Worm (Caenorhabditis elegans) whole organism, L3 larva: ENCODE data around the gene art-1.

Experiments used
- daf-12 ChIP-seq: fragments of 150-350 bp; optimal IDR thresholded peaks from 2 replicates; lab custom pipeline; 2014; ENCODE audit warnings: missing biosample characterization, missing genetic modification reagents, missing genetic modification characterization
- hmg-11 ChIP-seq: sonication (generic microtip); optimal IDR thresholded peaks from 2 replicates; lab custom pipeline; 2016; ENCODE audit warnings: missing genetic modification characterization, missing compliant biosample characterization
- pha-4 ChIP-seq: fragments of 150-350 bp; optimal IDR thresholded peaks from 2 replicates; lab custom pipeline; 2014; ENCODE audit warnings: missing biosample characterization, missing genetic modification reagents, missing genetic modification characterization

DNA sequence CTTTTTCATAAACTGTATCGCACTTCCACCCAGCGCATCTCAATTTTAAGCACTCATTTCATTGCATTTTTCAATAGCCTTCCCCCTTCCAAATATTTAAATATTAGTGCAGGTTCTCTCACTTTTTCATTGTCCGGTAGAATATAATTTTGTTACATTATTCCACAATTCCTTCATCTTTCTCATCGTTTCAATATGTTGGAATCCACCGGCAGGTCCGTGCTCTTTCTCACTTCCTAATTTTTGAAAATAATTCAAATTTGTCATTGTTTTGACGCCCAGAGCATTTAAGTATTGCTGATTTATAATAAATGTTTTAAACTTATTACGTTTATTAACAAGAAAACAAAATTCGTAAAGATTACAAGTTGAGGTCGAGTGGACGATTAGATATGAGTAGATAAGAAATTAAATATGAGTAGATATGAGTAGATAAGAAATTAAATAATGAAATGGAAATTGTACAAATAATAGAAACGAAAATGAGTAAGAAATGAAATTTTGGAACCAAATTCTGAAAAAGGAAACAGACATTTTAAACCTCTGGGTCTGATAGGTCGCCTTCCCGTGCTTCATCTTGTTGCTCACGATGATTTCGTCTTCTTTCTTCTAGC, 16.8 kb downstream of the art-1 start:
- TF ChIP-seq hmg-11: no peak
- TF ChIP-seq pha-4: no peak
- no peak for TF ChIP-seq daf-12 (tag; lab: Kevin White, UChicago)
